Comparison of ENCODE assay signal across 4 worm cellular contexts in the genomic region with DNA sequence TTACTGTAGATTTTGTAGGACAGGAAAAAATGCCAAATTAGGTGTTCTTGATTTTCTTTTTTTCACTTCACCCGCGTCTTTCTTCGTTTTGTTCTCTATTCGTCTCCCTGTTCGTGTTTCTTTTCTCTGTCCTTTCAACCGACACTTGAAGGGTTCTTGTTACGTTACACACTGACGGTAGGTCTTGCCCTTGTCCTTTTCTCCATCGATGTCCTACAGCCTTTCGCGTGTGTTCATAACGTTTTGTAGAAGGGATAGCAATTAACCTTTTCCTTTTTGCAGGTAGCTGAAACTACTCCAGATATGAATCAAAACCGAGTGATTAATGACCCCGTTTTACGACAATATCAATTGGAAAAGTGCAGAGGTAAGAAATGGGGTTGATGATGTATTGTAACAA.
TF ChIP-seq lines count a peak whose summit lies in the region.

A gene (plus strand): TSS at position 276 of the 400 bp plus-strand sequence.

TF ChIP-seq in whole organism, L1 larva, 84 proteins besides CTCF, POLR2A, EP300 and RAD21 (continued from another document and continues in another):
- no peak for TF ChIP-seq pag-3 (tag; optimal IDR thresholded peaks at IDR 0.05; lab: Kevin White, UChicago; ENCODE audit: borderline replicate concordance, insufficient read depth)
- TF ChIP-seq fos-1 (tag; optimal IDR thresholded peaks at IDR 0.05; lab: Kevin White, UChicago): no peak
- TF ChIP-seq lin-39 (tag; optimal IDR thresholded peaks at IDR 0.05; lab: Kevin White, UChicago): peak; percentile 5
- TF ChIP-seq C34B4.2 (tag; optimal IDR thresholded peaks at IDR 0.05; lab: Kevin White, UChicago): no peak
- peak in 1 of 2 experiments; percentile 67 for TF ChIP-seq lin-35 (GFP tag; optimal IDR thresholded peaks at IDR 0.05; lab: Kevin White, UChicago)
- no peak for TF ChIP-seq unc-130 (tag; optimal IDR thresholded peaks at IDR 0.05; lab: Kevin White, UChicago)
- no peak for TF ChIP-seq lir-3 (tag; optimal IDR thresholded peaks at IDR 0.05; lab: Kevin White, UChicago; ENCODE audit: poor library complexity)
- TF ChIP-seq zip-4 (GFP tag; optimal IDR thresholded peaks at IDR 0.05; lab: Kevin White, UChicago): peak; percentile 41
- no peak for TF ChIP-seq nhr-84 (tag; optimal IDR thresholded peaks at IDR 0.05; lab: Kevin White, UChicago)
- no peak for TF ChIP-seq pqm-1 (tag; optimal IDR thresholded peaks at IDR 0.05; lab: Kevin White, UChicago)
- no peak for TF ChIP-seq fkh-8 (tag; optimal IDR thresholded peaks at IDR 0.05; lab: Kevin White, UChicago)
- no peak for TF ChIP-seq nhr-12 (tag; optimal IDR thresholded peaks at IDR 0.05; lab: Kevin White, UChicago)
- peak; percentile 61 for TF ChIP-seq nhr-19 (GFP tag; conservative IDR thresholded peaks at IDR 0.05; lab: Robert Waterston, UW)
- no peak for TF ChIP-seq unc-86 (tag; optimal IDR thresholded peaks at IDR 0.05; lab: Kevin White, UChicago)
- TF ChIP-seq unc-98 (GFP tag; IDR thresholded peaks at IDR 0.05; lab: Robert Waterston, UW): no peak
- peak; percentile 56 for TF ChIP-seq tbx-2 (tag; optimal IDR thresholded peaks at IDR 0.05; lab: Kevin White, UChicago)
- TF ChIP-seq elt-3 (tag; optimal IDR thresholded peaks at IDR 0.05; lab: Kevin White, UChicago): peak in 4 of 6 experiments; percentile 23 to 38 (median 26)
- peak; percentile 77 for TF ChIP-seq nhr-47 (tag; optimal IDR thresholded peaks at IDR 0.05; lab: Kevin White, UChicago)
- TF ChIP-seq ceh-88 (GFP tag; IDR thresholded peaks at IDR 0.05; lab: Robert Waterston, UW): no peak
- TF ChIP-seq nhr-28 (tag; optimal IDR thresholded peaks at IDR 0.05; lab: Kevin White, UChicago): no peak
- TF ChIP-seq irx-1 (tag; optimal IDR thresholded peaks at IDR 0.05; lab: Kevin White, UChicago): peak; percentile 32
- TF ChIP-seq hlh-17 (GFP tag; optimal IDR thresholded peaks at IDR 0.05; lab: Kevin White, UChicago; ENCODE audit: borderline replicate concordance): no peak
- TF ChIP-seq snu-23 (GFP tag; optimal IDR thresholded peaks at IDR 0.05; lab: Kevin White, UChicago): peak; percentile 79
- TF ChIP-seq ama-1 (optimal IDR thresholded peaks at IDR 0.05; lab: Kevin White, UChicago): no peak
- TF ChIP-seq C04F5.9 (tag; optimal IDR thresholded peaks at IDR 0.05; lab: Kevin White, UChicago): no peak
- no peak for TF ChIP-seq Y116A8C.19 (tag; optimal IDR thresholded peaks at IDR 0.05; lab: Kevin White, UChicago; ENCODE audit: borderline replicate concordance)
- TF ChIP-seq lsy-2 (tag; optimal IDR thresholded peaks at IDR 0.05; lab: Kevin White, UChicago): no peak
- no peak for TF ChIP-seq ztf-11 (tag; optimal IDR thresholded peaks at IDR 0.05; lab: Kevin White, UChicago)
- no peak for TF ChIP-seq vab-15 (tag; optimal IDR thresholded peaks at IDR 0.05; lab: Kevin White, UChicago)
- TF ChIP-seq nhr-76 (tag; optimal IDR thresholded peaks at IDR 0.05; lab: Kevin White, UChicago): no peak
- no peak for TF ChIP-seq egl-27 (tag; optimal IDR thresholded peaks at IDR 0.05; lab: Kevin White, UChicago)

TF ChIP-seq in whole organism, L2 larva, 48 proteins besides CTCF, POLR2A, EP300 and RAD21 (continued from another document and continues in another):
- TF ChIP-seq blmp-1 (tag; optimal IDR thresholded peaks at IDR 0.05; lab: Kevin White, UChicago; ENCODE audit: insufficient read depth) (no peak), zag-1 (tag; optimal IDR thresholded peaks at IDR 0.05; lab: Kevin White, UChicago) (no peak), lin-11 (tag; optimal IDR thresholded peaks at IDR 0.05; lab: Kevin White, UChicago) (no peak), nhr-23 (tag; optimal IDR thresholded peaks at IDR 0.05; lab: Kevin White, UChicago) (no peak), fos-1 (tag; optimal IDR thresholded peaks at IDR 0.05; lab: Kevin White, UChicago) (peak; percentile 52), ama-1 (optimal IDR thresholded peaks at IDR 0.05; lab: Kevin White, UChicago) (no peak), nhr-237 (tag; optimal IDR thresholded peaks at IDR 0.05; lab: Kevin White, UChicago) (peak; percentile 39), nhr-11 (tag; optimal IDR thresholded peaks at IDR 0.05; lab: Kevin White, UChicago) (no peak), mbf-1 (tag; optimal IDR thresholded peaks at IDR 0.05; lab: Kevin White, UChicago) (no peak), lin-13 (GFP tag; optimal IDR thresholded peaks at IDR 0.05; lab: Kevin White, UChicago) (peak; percentile 4), unc-62 (GFP tag; optimal IDR thresholded peaks at IDR 0.05; lab: Kevin White, UChicago) (no peak), egl-27 (tag; optimal IDR thresholded peaks at IDR 0.05; lab: Kevin White, UChicago) (no peak), ztf-1 (GFP tag; conservative IDR thresholded peaks at IDR 0.05; lab: Robert Waterston, UW) (no peak), lsy-2 (tag; optimal IDR thresholded peaks at IDR 0.05; lab: Kevin White, UChicago) (peak in 1 of 2 experiments; percentile 31), aly-2 (tag; optimal IDR thresholded peaks at IDR 0.05; lab: Kevin White, UChicago) (no peak), nhr-12 (tag; optimal IDR thresholded peaks at IDR 0.05; lab: Kevin White, UChicago) (no peak), unc-55 (GFP tag; optimal IDR thresholded peaks at IDR 0.05; lab: Kevin White, UChicago) (no peak), mab-5 (tag; optimal IDR thresholded peaks at IDR 0.05; lab: Kevin White, UChicago) (peak; percentile 17), nhr-77 (tag; optimal IDR thresholded peaks at IDR 0.05; lab: Kevin White, UChicago) (peak; percentile 27), snpc-4 (tag; optimal IDR thresholded peaks at IDR 0.05; lab: Kevin White, UChicago) (peak; percentile 52), nhr-25 (tag; optimal IDR thresholded peaks at IDR 0.05; lab: Kevin White, UChicago) (no peak), alr-1 (tag; optimal IDR thresholded peaks at IDR 0.05; lab: Kevin White, UChicago) (no peak), nhr-21 (tag; optimal IDR thresholded peaks at IDR 0.05; lab: Kevin White, UChicago) (peak; percentile 76), R02D3.7 (tag; optimal IDR thresholded peaks at IDR 0.05; lab: Kevin White, UChicago) (no peak), sma-3 (GFP tag; optimal IDR thresholded peaks at IDR 0.05; lab: Kevin White, UChicago) (peak; percentile 68), peb-1 (tag; optimal IDR thresholded peaks at IDR 0.05; lab: Kevin White, UChicago) (no peak), dmd-4 (tag; optimal IDR thresholded peaks at IDR 0.05; lab: Kevin White, UChicago) (no peak), ceh-82 (tag; optimal IDR thresholded peaks at IDR 0.05; lab: Kevin White, UChicago) (no peak), crh-2 (tag; optimal IDR thresholded peaks at IDR 0.05; lab: Kevin White, UChicago) (peak; percentile 70), F13H6.1 (tag; optimal IDR thresholded peaks at IDR 0.05; lab: Kevin White, UChicago) (peak; percentile 35), lin-39 (tag; optimal IDR thresholded peaks at IDR 0.05; lab: Kevin White, UChicago) (no peak), nhr-6 (tag; optimal IDR thresholded peaks at IDR 0.05; lab: Kevin White, UChicago) (peak; percentile 35), ceh-16 (tag; optimal IDR thresholded peaks at IDR 0.05; lab: Kevin White, UChicago) (no peak), unc-39 (tag; optimal IDR thresholded peaks at IDR 0.05; lab: Kevin White, UChicago) (no peak), nhr-129 (tag; optimal IDR thresholded peaks at IDR 0.05; lab: Kevin White, UChicago) (peak; percentile 87)

TF ChIP-seq in whole organism, L3 larva, 47 proteins besides CTCF, POLR2A, EP300 and RAD21 (continued from another document):
- no peak for TF ChIP-seq aly-2 (tag; optimal IDR thresholded peaks at IDR 0.05; lab: Kevin White, UChicago)
- TF ChIP-seq nhr-12 (tag; optimal IDR thresholded peaks at IDR 0.05; lab: Kevin White, UChicago): no peak
- no peak for TF ChIP-seq nhr-76 (tag; optimal IDR thresholded peaks at IDR 0.05; lab: Kevin White, UChicago)
- TF ChIP-seq lin-39 (tag; optimal IDR thresholded peaks at IDR 0.05; lab: Kevin White, UChicago): no peak
- TF ChIP-seq egl-27 (tag; optimal IDR thresholded peaks at IDR 0.05; lab: Kevin White, UChicago): no peak
- peak in 1 of 3 experiments; percentile 37 for TF ChIP-seq elt-3 (tag; optimal IDR thresholded peaks at IDR 0.05; lab: Kevin White, UChicago)
- TF ChIP-seq ztf-11 (tag; optimal IDR thresholded peaks at IDR 0.05; lab: Kevin White, UChicago): no peak
- TF ChIP-seq hmg-11 (tag; optimal IDR thresholded peaks at IDR 0.05; lab: Kevin White, UChicago): peak; percentile 20
- TF ChIP-seq skn-1 (tag; optimal IDR thresholded peaks at IDR 0.05; lab: Kevin White, UChicago): peak; percentile 19
- TF ChIP-seq snpc-4 (tag; optimal IDR thresholded peaks at IDR 0.05; lab: Kevin White, UChicago): peak; percentile 86
- TF ChIP-seq sea-2 (GFP tag; optimal IDR thresholded peaks at IDR 0.05; lab: Kevin White, UChicago): no peak
- TF ChIP-seq nhr-25 (tag; optimal IDR thresholded peaks at IDR 0.05; lab: Kevin White, UChicago): peak; percentile 83
- TF ChIP-seq ceh-82 (tag; optimal IDR thresholded peaks at IDR 0.05; lab: Kevin White, UChicago): peak; percentile 43
- TF ChIP-seq jun-1 (tag; optimal IDR thresholded peaks at IDR 0.05; lab: Kevin White, UChicago): peak; percentile 20
- TF ChIP-seq egl-5 (tag; optimal IDR thresholded peaks at IDR 0.05; lab: Kevin White, UChicago): no peak
- no peak for TF ChIP-seq elt-1 (tag; optimal IDR thresholded peaks at IDR 0.05; lab: Kevin White, UChicago)
- TF ChIP-seq ceh-16 (tag; optimal IDR thresholded peaks at IDR 0.05; lab: Kevin White, UChicago): no peak
- TF ChIP-seq nhr-237 (tag; optimal IDR thresholded peaks at IDR 0.05; lab: Kevin White, UChicago): no peak
- TF ChIP-seq zag-1 (tag; optimal IDR thresholded peaks at IDR 0.05; lab: Kevin White, UChicago): no peak
- TF ChIP-seq fkh-2 (tag; optimal IDR thresholded peaks at IDR 0.05; lab: Kevin White, UChicago): no peak
- no peak for TF ChIP-seq nhr-67 (tag; optimal IDR thresholded peaks at IDR 0.05; lab: Kevin White, UChicago)
- no peak for TF ChIP-seq ztf-4 (tag; optimal IDR thresholded peaks at IDR 0.05; lab: Kevin White, UChicago)
- peak; percentile 74 for TF ChIP-seq ceh-28 (tag; optimal IDR thresholded peaks at IDR 0.05; lab: Kevin White, UChicago)
- TF ChIP-seq mdl-1 (tag; optimal IDR thresholded peaks at IDR 0.05; lab: Kevin White, UChicago): no peak
- no peak for TF ChIP-seq pha-4 (tag; optimal IDR thresholded peaks at IDR 0.05; lab: Kevin White, UChicago)
- no peak for TF ChIP-seq daf-12 (tag; optimal IDR thresholded peaks at IDR 0.05; lab: Kevin White, UChicago)
- TF ChIP-seq ama-1 (optimal IDR thresholded peaks at IDR 0.05; lab: Kevin White, UChicago): no peak
- no peak for TF ChIP-seq unc-62 (GFP tag; optimal IDR thresholded peaks at IDR 0.05; lab: Kevin White, UChicago)
- TF ChIP-seq nhr-11 (tag; optimal IDR thresholded peaks at IDR 0.05; lab: Kevin White, UChicago): no peak
- TF ChIP-seq R02D3.7 (tag; optimal IDR thresholded peaks at IDR 0.05; lab: Kevin White, UChicago): no peak
- peak; percentile 28 for TF ChIP-seq elt-2 (tag; optimal IDR thresholded peaks at IDR 0.05; lab: Kevin White, UChicago)
- peak; percentile 71 for TF ChIP-seq nhr-43 (tag; optimal IDR thresholded peaks at IDR 0.05; lab: Kevin White, UChicago; ENCODE audit: poor library complexity, severe bottlenecking)
- no peak for TF ChIP-seq nhr-28 (tag; optimal IDR thresholded peaks at IDR 0.05; lab: Kevin White, UChicago)
- TF ChIP-seq nhr-23 (tag; optimal IDR thresholded peaks at IDR 0.05; lab: Kevin White, UChicago): no peak

TF ChIP-seq in whole organism, L4 larva, 104 proteins besides CTCF, POLR2A, EP300 and RAD21 (continued from another document and continues in another):
- TF ChIP-seq hlh-30 (tag; optimal IDR thresholded peaks at IDR 0.05; lab: Kevin White, UChicago; ENCODE audit: insufficient read depth) (peak; percentile 6), nhr-42 (GFP tag; IDR thresholded peaks at IDR 0.05; lab: Robert Waterston, UW) (peak; percentile 60; the same call in 1 of the 2 replicates), mdt-29 (GFP tag; IDR thresholded peaks at IDR 0.05; lab: Robert Waterston, UW) (no peak), saeg-2 (GFP tag; IDR thresholded peaks at IDR 0.05; lab: Robert Waterston, UW) (no peak), lin-38 (GFP tag; IDR thresholded peaks at IDR 0.05; lab: Robert Waterston, UW) (no peak), unc-39 (tag; optimal IDR thresholded peaks at IDR 0.05; lab: Kevin White, UChicago) (no peak), lin-39 (tag; optimal IDR thresholded peaks at IDR 0.05; lab: Kevin White, UChicago) (no peak), R02D3.7 (tag; optimal IDR thresholded peaks at IDR 0.05; lab: Kevin White, UChicago) (no peak), madf-5 (GFP tag; IDR thresholded peaks at IDR 0.05; lab: Robert Waterston, UW) (no peak), lir-3 (tag; optimal IDR thresholded peaks at IDR 0.05; lab: Kevin White, UChicago) (no peak), nhr-77 (tag; optimal IDR thresholded peaks at IDR 0.05; lab: Kevin White, UChicago) (peak; percentile 62), mdl-1 (tag; optimal IDR thresholded peaks at IDR 0.05; lab: Kevin White, UChicago) (no peak), lin-1 (GFP tag; IDR thresholded peaks at IDR 0.05; lab: Robert Waterston, UW) (no peak), nhr-6 (tag; optimal IDR thresholded peaks at IDR 0.05; lab: Kevin White, UChicago) (no peak), nhr-111 (GFP tag; optimal IDR thresholded peaks at IDR 0.05; lab: Kevin White, UChicago) (no peak), nhr-48 (tag; optimal IDR thresholded peaks at IDR 0.05; lab: Kevin White, UChicago) (peak; percentile 13), fos-1 (tag; optimal IDR thresholded peaks at IDR 0.05; lab: Kevin White, UChicago) (no peak), hlh-11 (tag; optimal IDR thresholded peaks at IDR 0.05; lab: Kevin White, UChicago) (no peak), ZK337.2 (GFP tag; IDR thresholded peaks at IDR 0.05; lab: Robert Waterston, UW) (no peak), hmg-1.1 (GFP tag; IDR thresholded peaks at IDR 0.05; lab: Robert Waterston, UW) (peak; percentile 86), egl-27 (tag; optimal IDR thresholded peaks at IDR 0.05; lab: Kevin White, UChicago) (no peak), mxl-2 (GFP tag; conservative IDR thresholded peaks at IDR 0.05; lab: Robert Waterston, UW) (no peak), daf-8 (GFP tag; IDR thresholded peaks at IDR 0.05; lab: Robert Waterston, UW) (no peak), lin-15B (tag; optimal IDR thresholded peaks at IDR 0.05; lab: Kevin White, UChicago) (no peak), F37D6.2 (tag; optimal IDR thresholded peaks at IDR 0.05; lab: Kevin White, UChicago) (peak; percentile 34), zip-2 (tag; optimal IDR thresholded peaks at IDR 0.05; lab: Kevin White, UChicago) (peak; percentile 50), ZK546.5 (tag; optimal IDR thresholded peaks at IDR 0.05; lab: Kevin White, UChicago) (no peak), spr-3 (GFP tag; optimal IDR thresholded peaks at IDR 0.05; lab: Kevin White, UChicago) (peak; percentile 58), Y105C5A.15 (GFP tag; IDR thresholded peaks at IDR 0.05; lab: Robert Waterston, UW) (no peak), daf-19 (GFP tag; conservative IDR thresholded peaks at IDR 0.05; lab: Robert Waterston, UW) (no peak), zfp-2 (tag; optimal IDR thresholded peaks at IDR 0.05; lab: Kevin White, UChicago) (no peak), dpl-1 (GFP tag; optimal IDR thresholded peaks at IDR 0.05; lab: Kevin White, UChicago) (no peak), unc-62 (GFP tag; optimal IDR thresholded peaks at IDR 0.05 in 1 of 2; lab: Kevin White, UChicago) (peak in 1 of 2 experiments; percentile 95), unc-62 (tag; optimal IDR thresholded peaks at IDR 0.05; lab: Kevin White, UChicago) (no peak), ceh-82 (tag; optimal IDR thresholded peaks at IDR 0.05; lab: Kevin White, UChicago) (no peak), mep-1 (tag; optimal IDR thresholded peaks at IDR 0.05; lab: Kevin White, UChicago) (no peak), pqm-1 (tag; optimal IDR thresholded peaks at IDR 0.05; lab: Kevin White, UChicago) (no peak), ceh-32 (tag; optimal IDR thresholded peaks at IDR 0.05; lab: Kevin White, UChicago; ENCODE audit: poor library complexity) (no peak), lim-7 (GFP tag; IDR thresholded peaks at IDR 0.05; lab: Robert Waterston, UW) (no peak), set-16 (GFP tag; IDR thresholded peaks at IDR 0.05; lab: Robert Waterston, UW) (no peak), nhr-76 (tag; optimal IDR thresholded peaks at IDR 0.05; lab: Kevin White, UChicago) (no peak), nhr-25 (tag; optimal IDR thresholded peaks at IDR 0.05; lab: Kevin White, UChicago; ENCODE audit: borderline replicate concordance, insufficient read depth) (no peak), ama-1 (optimal IDR thresholded peaks at IDR 0.05; lab: Kevin White, UChicago) (no peak), aly-2 (tag; optimal IDR thresholded peaks at IDR 0.05; lab: Kevin White, UChicago) (no peak), ceh-44 (GFP tag; IDR thresholded peaks at IDR 0.05; lab: Robert Waterston, UW) (peak; percentile 20; the same call in 1 of the 2 replicates)
